Worm (Caenorhabditis elegans) whole organism, early embryonic: ENCODE measurements around the gene Y32B12A.5.

Experiments used
- ama-1 ChIP-seq: fragments of 150-350 bp; optimal IDR thresholded peaks from 2 replicates; lab custom pipeline; 2014
- ets-7 ChIP-seq: sonication (generic microtip); optimal IDR thresholded peaks from 2 replicates; lab custom pipeline; 2016; ENCODE audit warnings: missing genotype, missing genetic modification characterization, missing compliant biosample characterization
- flt-1 ChIP-seq: fragments of 200-800 bp; sonication (Bioruptor generic); IDR thresholded peaks from 2 replicates; pipeline ENCODE4 v1.3.6; 2022; ENCODE audit warnings: missing genetic modification characterization, missing compliant biosample characterization
- hmbx-1 ChIP-seq: sonication (generic microtip); optimal IDR thresholded peaks from 2 replicates; lab custom pipeline; 2016; ENCODE audit warnings: mild to moderate bottlenecking, missing genetic modification characterization, missing compliant biosample characterization
- hmg-4 ChIP-seq: fragments of 200-800 bp; sonication (Bioruptor generic); optimal IDR thresholded peaks from 2 replicates; lab custom pipeline; 2018; ENCODE audit warnings: mild to moderate bottlenecking, missing genetic modification characterization, missing compliant biosample characterization
- pes-1 ChIP-seq: fragments of 200-800 bp; sonication (Bioruptor generic); IDR thresholded peaks from 2 replicates; pipeline ENCODE4 v1.3.6; 2022; ENCODE audit warnings: missing genetic modification reagents, missing genetic modification characterization, missing compliant biosample characterization
- tbx-11 ChIP-seq: fragments of 200-800 bp; sonication (Bioruptor generic); IDR thresholded peaks from 2 replicates; pipeline ENCODE4 v1.3.6; 2022; ENCODE audit warnings: missing genetic modification characterization, missing compliant biosample characterization
- tbx-37 ChIP-seq: fragments of 200-800 bp; sonication (Bioruptor generic); conservative IDR thresholded peaks from 2 replicates; pipeline ENCODE4 v1.3.6; 2022; ENCODE audit warnings: missing genetic modification reagents, missing genetic modification characterization, missing compliant biosample characterization

DNA sequence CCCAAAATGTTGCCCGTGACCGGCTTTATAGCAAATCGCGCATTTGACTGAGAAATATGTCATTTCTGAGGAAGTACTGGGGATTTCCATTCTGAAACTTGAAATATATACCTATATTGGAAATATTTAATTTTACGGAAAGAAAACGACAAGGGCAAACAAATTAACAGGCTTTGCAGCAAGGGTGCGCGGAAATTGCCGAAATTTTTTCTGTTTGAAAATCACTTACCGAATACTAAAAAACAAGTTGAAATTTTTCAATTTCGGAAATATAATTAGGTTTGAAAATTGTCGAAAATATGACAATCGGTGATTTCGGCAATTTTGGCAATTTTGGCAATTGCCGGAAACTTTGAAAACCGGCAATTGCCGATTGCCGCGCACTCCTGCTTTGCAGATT, 18.5 kb upstream of the Y32B12A.5 start, which contains the start of gene nhr-54:
- TF ChIP-seq ets-7: no peak
- no peak for TF ChIP-seq ama-1 (lab: Kevin White, UChicago)
- no peak for TF ChIP-seq pes-1 (GFP tag; lab: Robert Waterston, UW)
- TF ChIP-seq hmbx-1 (tag; lab: Kevin White, UChicago): no peak
- no peak for TF ChIP-seq tbx-11 (GFP tag; lab: Robert Waterston, UW)
- no peak for TF ChIP-seq hmg-4 (GFP tag; lab: Kevin White, UChicago)
- TF ChIP-seq tbx-37 (GFP tag; lab: Robert Waterston, UW): no peak
- no peak for TF ChIP-seq flt-1 (GFP tag; lab: Robert Waterston, UW)
